Fruit fly (Drosophila melanogaster) whole organism, adult: ENCODE data around the gene Cog2.

Experiments used
- Crg-1 ChIP-seq: fragments of 200-800 bp; sonication (Bioruptor generic); optimal IDR thresholded peaks from 2 replicates; lab custom pipeline; 2016; ENCODE audit warnings: missing biosample characterization, missing genetic modification characterization
- ovo ChIP-seq: fragments of 200-800 bp; sonication (Bioruptor generic); optimal IDR thresholded peaks from 2 replicates; lab custom pipeline; 2016; ENCODE audit warnings: missing biosample characterization, missing genetic modification characterization

DNA sequence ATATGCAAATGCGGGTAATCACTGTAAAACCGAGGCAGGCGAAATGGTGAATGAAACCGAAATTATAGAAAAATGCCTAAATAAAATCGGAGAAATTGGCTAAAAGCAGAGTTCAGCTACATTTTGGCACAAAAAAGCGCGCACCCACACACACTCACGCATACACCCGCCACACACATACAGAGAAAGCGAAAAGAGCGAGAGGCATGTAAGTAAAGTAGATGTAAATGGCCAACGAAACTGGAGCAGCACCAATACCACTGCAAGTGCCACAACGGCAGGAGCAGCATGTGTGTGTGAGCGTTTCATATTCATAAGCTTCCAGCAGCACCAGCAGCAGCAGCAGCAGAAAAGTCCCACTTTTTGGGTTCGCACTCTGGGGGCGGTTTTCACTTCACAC, 14.0 kb upstream of the Cog2 start:
- TF ChIP-seq Crg-1 (GFP tag; lab: Kevin White, UChicago) (no peak), ovo (GFP tag; lab: Kevin White, UChicago) (no peak)
